Worm (Caenorhabditis elegans) whole organism, L4 larva: ENCODE data around the gene mrpl-18.

Source experiments
- F26F4.8 ChIP-seq: fragments of 200-800 bp; sonication (Bioruptor generic); conservative IDR thresholded peaks from 2 replicates; pipeline ENCODE4 v1.3.6; 2022; ENCODE audit warnings: missing genetic modification characterization, missing compliant biosample characterization
- F37D6.2 ChIP-seq: sonication (generic microtip); optimal IDR thresholded peaks from 2 replicates; lab custom pipeline; 2016; ENCODE audit warnings: mild to moderate bottlenecking, missing genetic modification characterization, missing compliant biosample characterization
- Y5F2A.4 ChIP-seq: fragments of 200-800 bp; sonication (Bioruptor generic); optimal IDR thresholded peaks from 2 replicates; lab custom pipeline; 2018; ENCODE audit warnings: mild to moderate bottlenecking, missing genetic modification characterization, missing compliant biosample characterization
- ZK546.5 ChIP-seq, 2 experiments: sonication (generic microtip); optimal IDR thresholded peaks; 2 replicates each; lab custom pipeline; 2017; ENCODE audit warnings: missing biosample characterization in 2 of 2, missing genetic modification characterization in 2 of 2
- aha-1 ChIP-seq: fragments of 150-350 bp; peaks from one replicate; lab custom pipeline; 2014; ENCODE audit warnings: missing biosample characterization, missing genetic modification characterization
- ama-1 ChIP-seq: fragments of 150-350 bp; optimal IDR thresholded peaks from 2 replicates; lab custom pipeline; 2014; ENCODE audit warnings: inconsistent platforms, mixed read lengths
- attf-4 ChIP-seq: sonication (generic microtip); optimal IDR thresholded peaks from 3 replicates; lab custom pipeline; 2017; ENCODE audit warnings: missing biosample characterization, missing genetic modification characterization
- ceh-20 ChIP-seq: fragments of 200-800 bp; sonication (Bioruptor generic); IDR thresholded peaks from 2 replicates; pipeline ENCODE4 v1.3.6; 2022; ENCODE audit warnings: missing genetic modification reagents, missing genetic modification characterization, missing compliant biosample characterization
- ceh-44 ChIP-seq: fragments of 200-800 bp; sonication (Bioruptor generic); IDR thresholded peaks from 2 replicates; pipeline ENCODE4 v1.3.6; 2022; ENCODE audit warnings: missing genetic modification reagents, missing genetic modification characterization, missing compliant biosample characterization
- ceh-62 ChIP-seq: sonication (generic microtip); optimal IDR thresholded peaks from 2 replicates; lab custom pipeline; 2017; ENCODE audit warnings: missing biosample characterization, missing genetic modification characterization
- cey-2 ChIP-seq: sonication (generic microtip); optimal IDR thresholded peaks from 3 replicates; lab custom pipeline; 2017; ENCODE audit warnings: missing genetic modification characterization, mild to moderate bottlenecking, missing compliant biosample characterization, antibody characterized with exemption, borderline replicate concordance; ENCODE audit not compliant: insufficient read depth
- daf-12 ChIP-seq: fragments of 150-350 bp; optimal IDR thresholded peaks from 2 replicates; lab custom pipeline; 2014; ENCODE audit warnings: missing biosample characterization, missing genetic modification reagents, missing genetic modification characterization
- daf-16 ChIP-seq, 3 experiments: sonication (generic microtip); optimal IDR thresholded peaks; 2 replicates each; lab custom pipeline; 2016 to 2017; ENCODE audit warnings: missing genetic modification characterization in 3 of 3, missing genetic modification reagents in 3 of 3, mild to moderate bottlenecking in 2 of 3, missing compliant biosample characterization in 2 of 3, missing biosample characterization in 1 of 3, moderate library complexity in 1 of 3
- daf-19 ChIP-seq: fragments of 200-800 bp; sonication (Bioruptor generic); conservative IDR thresholded peaks from 2 replicates; pipeline ENCODE4 v1.3.6; 2022; ENCODE audit warnings: missing genetic modification characterization, missing compliant biosample characterization
- daf-8 ChIP-seq: fragments of 200-800 bp; sonication (Bioruptor generic); IDR thresholded peaks from 2 replicates; pipeline ENCODE4 v1.3.6; 2022; ENCODE audit warnings: missing genetic modification characterization, missing compliant biosample characterization
- dmd-6 ChIP-seq: fragments of 200-800 bp; sonication (Bioruptor generic); IDR thresholded peaks from 2 replicates; pipeline ENCODE4 v1.3.6; 2022; ENCODE audit warnings: missing genetic modification reagents, missing genetic modification characterization, missing compliant biosample characterization
- dmd-8 ChIP-seq: fragments of 200-800 bp; sonication (Bioruptor generic); IDR thresholded peaks from 2 replicates; pipeline ENCODE4 v1.3.6; 2022; ENCODE audit warnings: missing genetic modification characterization, missing compliant biosample characterization
- duxl-1 ChIP-seq: sonication (generic microtip); optimal IDR thresholded peaks from 2 replicates; lab custom pipeline; 2016; ENCODE audit warnings: mild to moderate bottlenecking, missing genetic modification characterization, moderate library complexity, missing compliant biosample characterization; ENCODE audit not compliant: poor library complexity
- dve-1 ChIP-seq: sonication (generic microtip); optimal IDR thresholded peaks from 2 replicates; lab custom pipeline; 2017; ENCODE audit warnings: antibody characterized with exemption, mild to moderate bottlenecking, missing genetic modification characterization, missing compliant biosample characterization; ENCODE audit not compliant: insufficient read depth
- egl-43 ChIP-seq: fragments of 200-800 bp; sonication (Bioruptor generic); IDR thresholded peaks from 2 replicates; pipeline ENCODE4 v1.3.6; 2022; ENCODE audit warnings: missing genetic modification reagents, missing genetic modification characterization, missing compliant biosample characterization
- gei-8 ChIP-seq: fragments of 200-800 bp; sonication (Bioruptor generic); optimal IDR thresholded peaks from 2 replicates; lab custom pipeline; 2018; ENCODE audit warnings: mild to moderate bottlenecking, missing genetic modification characterization, missing compliant biosample characterization
- hif-1 ChIP-seq, 2 experiments: sonication (generic microtip); optimal IDR thresholded peaks; 2 replicates each; lab custom pipeline; 2016 to 2017; ENCODE audit warnings: missing compliant biosample characterization in 2 of 2, missing genetic modification characterization in 2 of 2, missing genetic modification reagents in 2 of 2, missing genotype in 2 of 2, mild to moderate bottlenecking in 1 of 2
- hmg-1.1 ChIP-seq: fragments of 200-800 bp; sonication (Bioruptor generic); IDR thresholded peaks from 2 replicates; pipeline ENCODE4 v1.3.6; 2022; ENCODE audit warnings: missing genetic modification reagents, missing genetic modification characterization, missing compliant biosample characterization
- jun-1 ChIP-seq: fragments of 150-350 bp; optimal IDR thresholded peaks from 2 replicates; lab custom pipeline; 2014; ENCODE audit warnings: missing biosample characterization, missing genetic modification reagents, missing genetic modification characterization
- lin-13 ChIP-seq: fragments of 150-350 bp; optimal IDR thresholded peaks from 2 replicates; lab custom pipeline; 2014; ENCODE audit warnings: missing biosample characterization, missing genetic modification reagents, missing genetic modification characterization
- lin-15B ChIP-seq: fragments of 150-350 bp; sonication (generic microtip); optimal IDR thresholded peaks from 3 replicates; lab custom pipeline; 2014; ENCODE audit warnings: missing biosample characterization, missing genetic modification characterization
- lsy-2 ChIP-seq, 2 experiments: fragments of 150-350 bp in 1 of 2; sonication (generic microtip) in 1 of 2; optimal IDR thresholded peaks; 2 replicates each; lab custom pipeline; 2014 to 2017; ENCODE audit warnings: missing biosample characterization in 2 of 2, missing genetic modification characterization in 2 of 2
- mdt-29 ChIP-seq: fragments of 200-800 bp; sonication (Bioruptor generic); IDR thresholded peaks from 2 replicates; pipeline ENCODE4 v1.3.6; 2022; ENCODE audit warnings: missing genetic modification reagents, missing genetic modification characterization, missing compliant biosample characterization
- mep-1 ChIP-seq: fragments of 150-350 bp; sonication (generic microtip); optimal IDR thresholded peaks from 3 replicates; lab custom pipeline; 2014; ENCODE audit warnings: missing biosample characterization, missing genetic modification characterization
- nhr-11 ChIP-seq: fragments of 150-350 bp; optimal IDR thresholded peaks from 2 replicates; lab custom pipeline; 2014; ENCODE audit warnings: missing biosample characterization, missing genetic modification characterization
- nhr-111 ChIP-seq: fragments of 200-800 bp; sonication (Bioruptor generic); optimal IDR thresholded peaks from 2 replicates; lab custom pipeline; 2018; ENCODE audit warnings: mild to moderate bottlenecking, missing genetic modification characterization, missing compliant biosample characterization
- nhr-28 ChIP-seq: fragments of 150-350 bp; optimal IDR thresholded peaks from 2 replicates; lab custom pipeline; 2014; ENCODE audit warnings: missing biosample characterization, missing genetic modification characterization
- nhr-41 ChIP-seq: fragments of 200-800 bp; sonication (Bioruptor generic); IDR thresholded peaks from 2 replicates; pipeline ENCODE4 v1.3.6; 2022; ENCODE audit warnings: missing genetic modification reagents, missing genetic modification characterization, missing compliant biosample characterization
- nhr-48 ChIP-seq: sonication (generic microtip); optimal IDR thresholded peaks from 2 replicates; lab custom pipeline; 2016; ENCODE audit warnings: mild to moderate bottlenecking, missing genetic modification characterization, missing compliant biosample characterization
- nhr-6 ChIP-seq: fragments of 150-350 bp; optimal IDR thresholded peaks from 2 replicates; lab custom pipeline; 2014; ENCODE audit warnings: missing biosample characterization, missing genetic modification characterization
- nhr-76 ChIP-seq: fragments of 150-350 bp; optimal IDR thresholded peaks from 2 replicates; lab custom pipeline; 2014; ENCODE audit warnings: missing biosample characterization, missing genetic modification characterization
- php-3 ChIP-seq: fragments of 200-800 bp; sonication (Bioruptor generic); IDR thresholded peaks from 2 replicates; pipeline ENCODE4 v1.3.6; 2022; ENCODE audit warnings: missing genetic modification reagents, missing genetic modification characterization, missing compliant biosample characterization
- pqm-1 ChIP-seq: sonication (generic microtip); optimal IDR thresholded peaks from 2 replicates; lab custom pipeline; 2017; ENCODE audit warnings: missing biosample characterization, missing genetic modification characterization
- rbr-2 ChIP-seq: sonication (generic microtip); optimal IDR thresholded peaks from 2 replicates; lab custom pipeline; 2016; ENCODE audit warnings: missing genotype, missing genetic modification characterization, missing compliant biosample characterization
- set-16 ChIP-seq: fragments of 200-800 bp; sonication (Bioruptor generic); IDR thresholded peaks from 2 replicates; pipeline ENCODE4 v1.3.6; 2022; ENCODE audit warnings: missing genetic modification reagents, missing genetic modification characterization, missing compliant biosample characterization
- skn-1 ChIP-seq: fragments of 150-350 bp; optimal IDR thresholded peaks from 2 replicates; lab custom pipeline; 2014; ENCODE audit warnings: missing biosample characterization, missing genetic modification characterization
- snpc-4 ChIP-seq: fragments of 150-350 bp; optimal IDR thresholded peaks from 2 replicates; lab custom pipeline; 2014; ENCODE audit warnings: missing biosample characterization, missing genetic modification characterization
- spr-1 ChIP-seq: sonication (generic microtip); optimal IDR thresholded peaks from 2 replicates; lab custom pipeline; 2016; ENCODE audit warnings: mild to moderate bottlenecking, missing genetic modification characterization, missing compliant biosample characterization
- tag-97 ChIP-seq: fragments of 200-800 bp; sonication (Bioruptor generic); IDR thresholded peaks from 2 replicates; pipeline ENCODE4 v1.3.6; 2022; ENCODE audit warnings: missing genetic modification characterization, missing compliant biosample characterization
- tra-1 ChIP-seq: fragments of 200-800 bp; sonication (Bioruptor generic); IDR thresholded peaks from 2 replicates; pipeline ENCODE4 v1.3.6; 2022; ENCODE audit warnings: missing genetic modification reagents, missing genetic modification characterization, missing compliant biosample characterization
- unc-130 ChIP-seq: sonication (generic microtip); optimal IDR thresholded peaks from 2 replicates; lab custom pipeline; 2016; ENCODE audit warnings: missing genetic modification reagents, missing genetic modification characterization, missing compliant biosample characterization
- unc-39 ChIP-seq: sonication (generic microtip); optimal IDR thresholded peaks from 2 replicates; lab custom pipeline; 2017; ENCODE audit warnings: missing biosample characterization, missing genetic modification characterization
- vab-7 ChIP-seq: fragments of 200-800 bp; sonication (Bioruptor generic); IDR thresholded peaks from 2 replicates; pipeline ENCODE4 v1.3.6; 2022; ENCODE audit warnings: missing genetic modification reagents, missing genetic modification characterization, missing compliant biosample characterization
- zfp-2 ChIP-seq: sonication (generic microtip); optimal IDR thresholded peaks from 2 replicates; lab custom pipeline; 2016; ENCODE audit warnings: mild to moderate bottlenecking, missing genetic modification characterization, missing compliant biosample characterization
- zip-11 ChIP-seq: fragments of 200-800 bp; sonication (Bioruptor generic); IDR thresholded peaks from 2 replicates; pipeline ENCODE4 v1.3.6; 2022; ENCODE audit warnings: missing genetic modification characterization, missing compliant biosample characterization
- zip-2 ChIP-seq: fragments of 150-350 bp; optimal IDR thresholded peaks from 2 replicates; lab custom pipeline; 2014; ENCODE audit warnings: missing biosample characterization, missing genetic modification characterization

The mrpl-18 gene

ce11 chrIII:8130177-8130902 is 14.5 kb upstream of the mrpl-18 start, which contains the start of the genes rpl-21 and C14B9.10 (continued):
- TF ChIP-seq ceh-62 (tag; lab: Kevin White, UChicago), result no peak
- TF ChIP-seq dmd-6, result peak; percentile 37; the same call in 1 of the 2 replicates
- TF ChIP-seq mdt-29 (GFP tag; lab: Robert Waterston, UW), result no peak
- no peak for TF ChIP-seq nhr-76 (tag; lab: Kevin White, UChicago)
- peak in 1 of 2 experiments; percentile 38 for TF ChIP-seq hif-1 (tag; optimal IDR thresholded peaks at IDR 0.05; lab: Kevin White, UChicago)
- TF ChIP-seq ceh-44 (GFP tag; lab: Robert Waterston, UW), result no peak
- no peak for TF ChIP-seq daf-12
- no peak for TF ChIP-seq F37D6.2 (tag; lab: Kevin White, UChicago)
- TF ChIP-seq dmd-8 (GFP tag; lab: Robert Waterston, UW), result no peak
- no peak for TF ChIP-seq zip-2 (tag; lab: Kevin White, UChicago)
- no peak for TF ChIP-seq daf-19 (GFP tag; lab: Robert Waterston, UW)
- no peak for TF ChIP-seq skn-1
- peak; percentile 77 for TF ChIP-seq nhr-6
- no peak for TF ChIP-seq jun-1
- TF ChIP-seq aha-1, result peak; percentile 96
- TF ChIP-seq Y5F2A.4, result no peak
- no peak for TF ChIP-seq ceh-20 (GFP tag; lab: Robert Waterston, UW)
- TF ChIP-seq cey-2 (tag; lab: Kevin White, UChicago), result no peak
- peak; percentile 83 for TF ChIP-seq mep-1 (tag; lab: Kevin White, UChicago)
- TF ChIP-seq attf-4 (tag; lab: Kevin White, UChicago), result no peak
- no peak for TF ChIP-seq daf-8 (GFP tag; lab: Robert Waterston, UW)
- no peak for TF ChIP-seq F26F4.8 (GFP tag; lab: Robert Waterston, UW)
- no peak for TF ChIP-seq tag-97 (GFP tag; lab: Robert Waterston, UW)
- peak; percentile 75 for TF ChIP-seq hmg-1.1
- TF ChIP-seq snpc-4 (tag; lab: Kevin White, UChicago), result no peak
- peak; percentile 59 for TF ChIP-seq ama-1 (lab: Kevin White, UChicago)
- no peak for TF ChIP-seq gei-8 (GFP tag; lab: Kevin White, UChicago)
- peak; percentile 36 for TF ChIP-seq nhr-48 (tag; lab: Kevin White, UChicago)
- TF ChIP-seq php-3 (GFP tag; lab: Robert Waterston, UW), result no peak
- no peak for TF ChIP-seq set-16 (GFP tag; lab: Robert Waterston, UW)
- peak; percentile 57 for TF ChIP-seq nhr-28 (tag; lab: Kevin White, UChicago)
- TF ChIP-seq nhr-41 (GFP tag; lab: Robert Waterston, UW), result no peak
- peak; percentile 72 for TF ChIP-seq rbr-2 (tag; lab: Kevin White, UChicago)
- no peak for TF ChIP-seq unc-39 (tag; lab: Kevin White, UChicago)
- TF ChIP-seq dve-1 (tag; lab: Kevin White, UChicago), result peak; percentile 78
- peak; percentile 46 for TF ChIP-seq lin-13 (GFP tag; lab: Kevin White, UChicago)
- TF ChIP-seq duxl-1 (tag; lab: Kevin White, UChicago), result peak; percentile 1
- no peak for TF ChIP-seq egl-43 (GFP tag; lab: Robert Waterston, UW)
- TF ChIP-seq zip-11, result no peak
- no peak for TF ChIP-seq nhr-111
- TF ChIP-seq spr-1 (tag; lab: Kevin White, UChicago), result peak; percentile 37
- TF ChIP-seq vab-7 (GFP tag; lab: Robert Waterston, UW), result no peak
- no peak for TF ChIP-seq pqm-1 (tag; lab: Kevin White, UChicago)
- TF ChIP-seq tra-1, result no peak
- peak; percentile 84 for TF ChIP-seq unc-130 (GFP tag; lab: Kevin White, UChicago)
- no peak for TF ChIP-seq daf-16 (GFP tag; optimal IDR thresholded peaks at IDR 0.05; lab: Kevin White, UChicago)
- TF ChIP-seq daf-16 (tag; optimal IDR thresholded peaks at IDR 0.05; lab: Kevin White, UChicago), result peak; percentile 44
- TF ChIP-seq ZK546.5 (tag; optimal IDR thresholded peaks at IDR 0.05; lab: Kevin White, UChicago), result no peak
- TF ChIP-seq nhr-11 (tag; lab: Kevin White, UChicago), result peak; percentile 67
- TF ChIP-seq zfp-2 (tag; lab: Kevin White, UChicago), result peak; percentile 18
- TF ChIP-seq lin-15B, result no peak
- TF ChIP-seq lsy-2 (tag; optimal IDR thresholded peaks at IDR 0.05; lab: Kevin White, UChicago), result peak; percentile 95 to 99
